Worm (Caenorhabditis elegans) whole organism, midembryonic: ENCODE results near the gene F25B4.7.

Experiments used
- med-1 ChIP-seq: sonication (generic microtip); optimal IDR thresholded peaks from 2 replicates; lab custom pipeline; 2017; ENCODE audit warnings: missing genetic modification characterization, mild to moderate bottlenecking, missing compliant biosample characterization, antibody characterized with exemption, missing genetic modification reagents; ENCODE audit not compliant: insufficient read depth
- ztf-23 ChIP-seq: fragments of 200-800 bp; sonication (Bioruptor generic); IDR thresholded peaks from 2 replicates; pipeline ENCODE4 v1.3.6; 2022; ENCODE audit warnings: missing genetic modification reagents, missing genetic modification characterization, missing compliant biosample characterization

DNA sequence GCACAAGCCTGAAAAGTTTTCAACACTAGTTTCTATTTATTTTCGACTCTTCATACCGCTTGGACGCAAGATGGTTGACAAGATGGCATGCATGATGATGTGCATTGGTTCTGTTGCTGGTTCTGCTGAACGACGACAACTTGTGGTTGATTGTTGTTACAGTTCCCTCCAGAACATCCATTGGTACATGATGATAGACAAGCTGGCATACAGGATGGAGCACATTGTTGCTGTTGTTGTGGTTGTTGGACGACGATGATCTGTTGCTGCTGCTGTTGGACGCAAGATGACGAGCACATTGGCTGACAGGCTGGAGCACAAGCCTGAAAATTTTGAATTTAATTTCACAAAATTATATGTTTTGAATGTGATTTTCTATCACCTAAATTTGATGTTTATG lies 14.8 kb downstream of the F25B4.7 start:
- TF ChIP-seq ztf-23 (GFP tag; lab: Robert Waterston, UW) (no peak), med-1 (no peak)
